Fruit fly (Drosophila melanogaster): ENCODE data around the gene tctn.

The tctn gene

dm6 chr2L:6098479-6099269 is 31.8 kb downstream of the tctn start, which contains the start of gene CG9175 (continued):
- peak; percentile 83 for TF ChIP-seq sens (GFP tag)
- TF ChIP-seq vvl (GFP tag; IDR thresholded peaks at IDR 0.05), result peak; percentile 55; the same call in 1 of the 2 replicates
- TF ChIP-seq MESR4 (GFP tag; optimal IDR thresholded peaks at IDR 0.05), result peak; percentile 98
- TF ChIP-seq Spps (tag; optimal IDR thresholded peaks at IDR 0.05), result peak; percentile 7
- peak; percentile 39 for TF ChIP-seq tx (GFP tag; optimal IDR thresholded peaks at IDR 0.05)
- no peak for TF ChIP-seq slp2 (GFP tag; optimal IDR thresholded peaks at IDR 0.05)
- peak; percentile 97 for TF ChIP-seq bbx (GFP tag; IDR thresholded peaks at IDR 0.05; ENCODE audit: partially characterized antibody)
- no peak for TF ChIP-seq Max (GFP tag; optimal IDR thresholded peaks at IDR 0.05)
- peak; percentile 6 for TF ChIP-seq gsb-n (tag; optimal IDR thresholded peaks at IDR 0.05)
- TF ChIP-seq HmgZ (tag; optimal IDR thresholded peaks at IDR 0.05), result peak; percentile 91
- no peak for TF ChIP-seq CG8359 (GFP tag; optimal IDR thresholded peaks at IDR 0.05; ENCODE audit: borderline replicate concordance)
- TF ChIP-seq Six4 (GFP tag; optimal IDR thresholded peaks at IDR 0.05), result no peak
- TF ChIP-seq ssp (GFP tag; IDR thresholded peaks at IDR 0.05), result no peak
- no peak for TF ChIP-seq lola (GFP tag; optimal IDR thresholded peaks at IDR 0.05)
- TF ChIP-seq luna (GFP tag; optimal IDR thresholded peaks at IDR 0.05), result peak; percentile 5
- no peak for TF ChIP-seq kni (GFP tag; optimal IDR thresholded peaks at IDR 0.05)
- TF ChIP-seq az2 (GFP tag; optimal IDR thresholded peaks at IDR 0.05), result no peak
- TF ChIP-seq Jarid2 (GFP tag; optimal IDR thresholded peaks at IDR 0.05), result no peak
- TF ChIP-seq Atf-2 (GFP tag; optimal IDR thresholded peaks at IDR 0.05), result peak; percentile 7
- no peak for TF ChIP-seq Vsx1 (GFP tag; optimal IDR thresholded peaks at IDR 0.05)
- TF ChIP-seq CG7745 (tag; optimal IDR thresholded peaks at IDR 0.05), result no peak
- TF ChIP-seq amos (GFP tag; IDR thresholded peaks at IDR 0.05; ENCODE audit: partially characterized antibody), result peak; percentile 98
- peak; percentile 5 for TF ChIP-seq CG11398 (GFP tag; optimal IDR thresholded peaks at IDR 0.05)
- TF ChIP-seq Opbp (GFP tag; IDR thresholded peaks at IDR 0.05; ENCODE audit: partially characterized antibody), result peak; percentile 97
- TF ChIP-seq al (GFP tag; IDR thresholded peaks at IDR 0.05), result no peak
- TF ChIP-seq H2.0 (GFP tag; IDR thresholded peaks at IDR 0.05), result no peak
- TF ChIP-seq CG14441 (GFP tag; IDR thresholded peaks at IDR 0.05), result no peak
- TF ChIP-seq CG1233 (GFP tag; optimal IDR thresholded peaks at IDR 0.05), result no peak
- peak; percentile 99 for TF ChIP-seq BEAF-32 (GFP tag; optimal IDR thresholded peaks at IDR 0.05)
- peak; percentile 63 for TF ChIP-seq CG17912 (GFP tag; optimal IDR thresholded peaks at IDR 0.05)
- no peak for TF ChIP-seq hth (optimal IDR thresholded peaks at IDR 0.05)
- TF ChIP-seq Lhr (GFP tag; optimal IDR thresholded peaks at IDR 0.05), result peak; percentile 83
- no peak for TF ChIP-seq cwo (GFP tag; optimal IDR thresholded peaks at IDR 0.05)
- 0 out of 2 replicates have a peak, but pooled peaks have one; percentile 24 for TF ChIP-seq Drgx (GFP tag; IDR thresholded peaks at IDR 0.05)
- peak; percentile 90 for TF ChIP-seq CG1603 (tag; optimal IDR thresholded peaks at IDR 0.05)
- peak; percentile 20 for TF ChIP-seq unpg (GFP tag; optimal IDR thresholded peaks at IDR 0.05)
- TF ChIP-seq CG8290 (GFP tag; optimal IDR thresholded peaks at IDR 0.05), result peak; percentile 83
- peak; percentile 53 to 95 for TF ChIP-seq CG8290 (tag; optimal IDR thresholded peaks at IDR 0.05)
- no peak for TF ChIP-seq CG8765 (GFP tag; IDR thresholded peaks at IDR 0.05)
- peak; percentile 36 for TF ChIP-seq CG18619 (GFP tag; optimal IDR thresholded peaks at IDR 0.05)
- TF ChIP-seq wek (GFP tag; optimal IDR thresholded peaks at IDR 0.05), result peak; percentile 23
- peak; percentile 22 for TF ChIP-seq dm (GFP tag; optimal IDR thresholded peaks at IDR 0.05)
- TF ChIP-seq Bdp1 (GFP tag; optimal IDR thresholded peaks at IDR 0.05), result peak; percentile 16
- TF ChIP-seq Hr51 (GFP tag; optimal IDR thresholded peaks at IDR 0.05), result peak; percentile 2 to 42
- TF ChIP-seq ash1 (GFP tag; optimal IDR thresholded peaks at IDR 0.05), result peak; percentile 28
- no peak for TF ChIP-seq ham (GFP tag; IDR thresholded peaks at IDR 0.05)
- no peak for TF ChIP-seq ase (GFP tag; IDR thresholded peaks at IDR 0.05)
- TF ChIP-seq run (tag; optimal IDR thresholded peaks at IDR 0.05), result no peak
- peak; percentile 73 for TF ChIP-seq Sin3A (optimal IDR thresholded peaks at IDR 0.05)

All from whole organism, embryonic.